Fruit fly (Drosophila melanogaster): ENCODE data around the gene p.
A peak's percentile ranks its signal among the peaks of the same experiment; 100 is the strongest.

Gene p

dm6 chr3R:8663668-8664283, 6.7 kb downstream of the p start, which contains the start of gene CG8032 (continued):
- TF ChIP-seq hbn (GFP tag; IDR thresholded peaks at IDR 0.05; ENCODE audit: partially characterized antibody): peak; percentile 59
- no peak for TF ChIP-seq fru (optimal IDR thresholded peaks at IDR 0.05)
- no peak for TF ChIP-seq CG10274 (GFP tag; optimal IDR thresholded peaks at IDR 0.05)
- TF ChIP-seq vfl (GFP tag; optimal IDR thresholded peaks at IDR 0.05): peak; percentile 11
- no peak for TF ChIP-seq CG10565 (GFP tag; optimal IDR thresholded peaks at IDR 0.05)
- TF ChIP-seq Trl (optimal IDR thresholded peaks at IDR 0.05): no peak
- TF ChIP-seq Trl (GFP tag; optimal IDR thresholded peaks at IDR 0.05): peak; percentile 55
- peak; percentile 12 for TF ChIP-seq Meics (GFP tag; optimal IDR thresholded peaks at IDR 0.05)
- TF ChIP-seq Mrtf (GFP tag; IDR thresholded peaks at IDR 0.05): 0 out of 3 replicates have a peak, but pooled peaks have one; percentile 36
- TF ChIP-seq NC2α (GFP tag; optimal IDR thresholded peaks at IDR 0.05): no peak
- no peak for TF ChIP-seq CG9437 (GFP tag; optimal IDR thresholded peaks at IDR 0.05)
- no peak for TF ChIP-seq Tbp (GFP tag; optimal IDR thresholded peaks at IDR 0.05)
- peak; percentile 69 for TF ChIP-seq CG30403 (GFP tag; optimal IDR thresholded peaks at IDR 0.05)
- no peak for TF ChIP-seq CG8281 (tag; optimal IDR thresholded peaks at IDR 0.05)
- no peak for TF ChIP-seq CG5953 (GFP tag; IDR thresholded peaks at IDR 0.05)
- TF ChIP-seq CG42726 (GFP tag; IDR thresholded peaks at IDR 0.05; ENCODE audit: partially characterized antibody): no peak
- TF ChIP-seq CG3838 (GFP tag; optimal IDR thresholded peaks at IDR 0.05): no peak
- TF ChIP-seq tap (tag; optimal IDR thresholded peaks at IDR 0.05): peak; percentile 16
- peak; percentile 27 for TF ChIP-seq Hmr (GFP tag; optimal IDR thresholded peaks at IDR 0.05)
- TF ChIP-seq jigr1 (GFP tag; IDR thresholded peaks at IDR 0.05): no peak
- TF ChIP-seq eyg (GFP tag; optimal IDR thresholded peaks at IDR 0.05): peak; percentile 31
- peak; percentile 78 for TF ChIP-seq CG9215 (GFP tag; IDR thresholded peaks at IDR 0.05)
- no peak for TF ChIP-seq Fer1 (GFP tag; optimal IDR thresholded peaks at IDR 0.05)
- TF ChIP-seq CG32767 (GFP tag; IDR thresholded peaks at IDR 0.05): 0 out of 2 replicates have a peak, but pooled peaks have one; percentile 14
- peak; percentile 20 for TF ChIP-seq pho (GFP tag; optimal IDR thresholded peaks at IDR 0.05)
- no peak; the same call in 1 of the 2 replicates for TF ChIP-seq ranshi (GFP tag; IDR thresholded peaks at IDR 0.05)
- peak; percentile 70 for TF ChIP-seq maf-S (GFP tag; optimal IDR thresholded peaks at IDR 0.05)
- no peak for TF ChIP-seq sim (GFP tag; IDR thresholded peaks at IDR 0.05)
- TF ChIP-seq D (optimal IDR thresholded peaks at IDR 0.05): no peak
- no peak for TF ChIP-seq D (GFP tag; optimal IDR thresholded peaks at IDR 0.05)
- no peak for TF ChIP-seq CG18011 (GFP tag; optimal IDR thresholded peaks at IDR 0.05)
- TF ChIP-seq Mes4 (GFP tag; optimal IDR thresholded peaks at IDR 0.05): peak; percentile 38
- TF ChIP-seq CG8388 (GFP tag; optimal IDR thresholded peaks at IDR 0.05): peak; percentile 15
- TF ChIP-seq CG1792 (GFP tag; optimal IDR thresholded peaks at IDR 0.05): no peak
- TF ChIP-seq CG11696 (GFP tag; IDR thresholded peaks at IDR 0.05): no peak
- TF ChIP-seq MTF-1 (GFP tag; optimal IDR thresholded peaks at IDR 0.05; ENCODE audit: borderline replicate concordance): no peak
- TF ChIP-seq bbx (GFP tag; IDR thresholded peaks at IDR 0.05; ENCODE audit: partially characterized antibody): no peak; the same call in 1 of the 2 replicates
- TF ChIP-seq HLH3B (GFP tag; IDR thresholded peaks at IDR 0.05): no peak
- TF ChIP-seq CG2116 (GFP tag; optimal IDR thresholded peaks at IDR 0.05): peak; percentile 93
- peak; percentile 41 for TF ChIP-seq CG15601 (tag; optimal IDR thresholded peaks at IDR 0.05)
- TF ChIP-seq az2 (GFP tag; optimal IDR thresholded peaks at IDR 0.05): peak; percentile 35
- TF ChIP-seq CG16779 (GFP tag; IDR thresholded peaks at IDR 0.05): no peak
- TF ChIP-seq hb (GFP tag; IDR thresholded peaks at IDR 0.05; ENCODE audit: partially characterized antibody): no peak
- TF ChIP-seq CG3995 (GFP tag; optimal IDR thresholded peaks at IDR 0.05): peak; percentile 70
- peak; percentile 16 for TF ChIP-seq tin (GFP tag; optimal IDR thresholded peaks at IDR 0.05)
- no peak for TF ChIP-seq CG5180 (GFP tag; optimal IDR thresholded peaks at IDR 0.05)
- no peak for TF ChIP-seq Oli (tag; optimal IDR thresholded peaks at IDR 0.05)
- TF ChIP-seq Fer3 (tag; optimal IDR thresholded peaks at IDR 0.05): peak; percentile 11
- no peak for TF ChIP-seq CG6654 (GFP tag; optimal IDR thresholded peaks at IDR 0.05)
- no peak for TF ChIP-seq CG10366 (GFP tag; IDR thresholded peaks at IDR 0.05)
- peak; percentile 52 for TF ChIP-seq kay (GFP tag; optimal IDR thresholded peaks at IDR 0.05)

Data from whole organism, embryonic.